Fruit fly (Drosophila melanogaster): ENCODE measurements around the gene PolA2.

DNA sequence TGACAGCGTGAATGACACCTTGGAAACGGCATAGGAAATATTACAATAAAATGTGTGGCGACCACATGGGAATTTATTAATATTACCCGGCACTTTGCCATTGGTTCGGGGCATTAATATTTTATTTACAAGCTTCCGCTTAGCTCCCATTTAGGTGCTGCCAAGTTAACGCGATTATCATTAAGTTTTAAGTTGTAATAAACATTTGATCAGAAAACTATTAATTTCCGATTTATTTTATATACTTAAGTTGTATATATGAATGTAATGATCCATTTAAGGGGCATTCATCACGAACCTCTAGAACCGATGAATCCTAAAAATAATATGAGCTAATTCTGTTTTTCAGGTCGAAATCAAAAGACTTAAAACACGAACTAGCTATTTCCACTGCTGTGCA lies 20.7 kb upstream of the PolA2 start:
- no peak for TF ChIP-seq Lim3 (GFP tag; IDR thresholded peaks at IDR 0.05)
- TF ChIP-seq Dad (GFP tag; optimal IDR thresholded peaks at IDR 0.05): no peak
- TF ChIP-seq CG15011 (GFP tag; optimal IDR thresholded peaks at IDR 0.05): no peak
- TF ChIP-seq z (GFP tag; IDR thresholded peaks at IDR 0.05): no peak
- no peak for TF ChIP-seq CG7372 (GFP tag; IDR thresholded peaks at IDR 0.05)
- no peak for TF ChIP-seq CG11456 (GFP tag; IDR thresholded peaks at IDR 0.05)
- no peak for TF ChIP-seq h (optimal IDR thresholded peaks at IDR 0.05)
- TF ChIP-seq CG10366 (GFP tag; IDR thresholded peaks at IDR 0.05): no peak
- TF ChIP-seq sima (GFP tag; optimal IDR thresholded peaks at IDR 0.05): no peak
- no peak for TF ChIP-seq ci (GFP tag; IDR thresholded peaks at IDR 0.05)
- no peak for TF ChIP-seq rib (GFP tag; IDR thresholded peaks at IDR 0.05)
- no peak for TF ChIP-seq aop (GFP tag; IDR thresholded peaks at IDR 0.05)

Measured in whole organism, embryonic.